Worm (Caenorhabditis elegans) whole organism, young adult: ENCODE measurements around the gene srx-74.

Source experiments
- B0019.2 ChIP-seq: fragments of 200-800 bp; sonication (Bioruptor generic); conservative IDR thresholded peaks from 2 replicates; pipeline ENCODE4 v1.3.6; 2022; ENCODE audit warnings: missing genetic modification reagents, missing genetic modification characterization, missing compliant biosample characterization
- F10E7.11 ChIP-seq: sonication (generic microtip); optimal IDR thresholded peaks from 2 replicates; lab custom pipeline; 2017; ENCODE audit warnings: mild to moderate bottlenecking, missing genetic modification characterization, moderate library complexity, missing compliant biosample characterization
- F23B12.7 ChIP-seq: sonication (generic microtip); optimal IDR thresholded peaks from 2 replicates; lab custom pipeline; 2017; ENCODE audit warnings: missing genetic modification characterization, mild to moderate bottlenecking, missing compliant biosample characterization, antibody characterized with exemption, moderate library complexity; ENCODE audit not compliant: insufficient read depth
- F33H1.4 ChIP-seq: fragments of 200-800 bp; sonication (Bioruptor generic); IDR thresholded peaks from 2 replicates; pipeline ENCODE4 v1.3.6; 2022; ENCODE audit warnings: missing genetic modification reagents, missing genetic modification characterization, missing compliant biosample characterization
- F37B4.10 ChIP-seq: fragments of 200-800 bp; sonication (Bioruptor generic); IDR thresholded peaks from 2 replicates; pipeline ENCODE4 v1.3.6; 2022; ENCODE audit warnings: missing genetic modification characterization, missing compliant biosample characterization
- F39B2.1 ChIP-seq: fragments of 200-800 bp; sonication (Bioruptor generic); IDR thresholded peaks from 2 replicates; pipeline ENCODE4 v1.3.6; 2022; ENCODE audit warnings: missing genetic modification reagents, missing genetic modification characterization, missing compliant biosample characterization
- F49E8.2 ChIP-seq: sonication (generic microtip); optimal IDR thresholded peaks from 3 replicates; lab custom pipeline; 2017; ENCODE audit warnings: missing genetic modification characterization, mild to moderate bottlenecking, missing compliant biosample characterization, antibody characterized with exemption, moderate library complexity; ENCODE audit not compliant: insufficient read depth
- F52B5.7 ChIP-seq: sonication (generic microtip); optimal IDR thresholded peaks from 2 replicates; lab custom pipeline; 2016; ENCODE audit warnings: mild to moderate bottlenecking, missing genetic modification characterization, missing compliant biosample characterization
- F55B11.4 ChIP-seq: sonication (generic microtip); optimal IDR thresholded peaks from 2 replicates; lab custom pipeline; 2016; ENCODE audit warnings: missing compliant biosample characterization, missing genetic modification characterization, borderline replicate concordance; ENCODE audit not compliant: insufficient read depth
- F57C9.4 ChIP-seq: sonication (generic microtip); optimal IDR thresholded peaks from 2 replicates; lab custom pipeline; 2017; ENCODE audit warnings: mild to moderate bottlenecking, missing genetic modification characterization, missing compliant biosample characterization
- K11D2.4 ChIP-seq: fragments of 200-800 bp; sonication (Bioruptor generic); IDR thresholded peaks from 2 replicates; pipeline ENCODE4 v1.3.6; 2022; ENCODE audit warnings: missing genetic modification reagents, missing genetic modification characterization, missing compliant biosample characterization
- T26A5.8 ChIP-seq: sonication (generic microtip); optimal IDR thresholded peaks from 2 replicates; lab custom pipeline; 2016; ENCODE audit warnings: missing genetic modification characterization, missing compliant biosample characterization
- Y53F4B.3 ChIP-seq: fragments of 200-800 bp; sonication (Bioruptor generic); IDR thresholded peaks from 2 replicates; pipeline ENCODE4 v1.3.6; 2022; ENCODE audit warnings: missing genetic modification reagents, missing genetic modification characterization, missing compliant biosample characterization
- ZK185.1 ChIP-seq: sonication (generic microtip); optimal IDR thresholded peaks from 2 replicates; lab custom pipeline; 2016; ENCODE audit warnings: mild to moderate bottlenecking, missing genetic modification characterization, missing compliant biosample characterization; ENCODE audit not compliant: poor library complexity, severe bottlenecking
- ama-1 ChIP-seq, 3 experiments: fragments of 150-350 bp in 1 of 3; sonication (generic microtip) in 2 of 3; optimal IDR thresholded peaks; 2 replicates each; lab custom pipeline; 2014 to 2018; ENCODE audit warnings: missing biosample characterization in 2 of 3, missing genetic modification characterization in 2 of 3, missing genetic modification reagents in 2 of 3
- aptf-3 ChIP-seq: fragments of 200-800 bp; sonication (Bioruptor generic); IDR thresholded peaks from 2 replicates; pipeline ENCODE4 v1.3.6; 2022; ENCODE audit warnings: missing genetic modification characterization, missing compliant biosample characterization
- attf-5 ChIP-seq: fragments of 200-800 bp; sonication (Bioruptor generic); optimal IDR thresholded peaks from 2 replicates; lab custom pipeline; 2018; ENCODE audit warnings: mild to moderate bottlenecking, missing genetic modification characterization, missing compliant biosample characterization
- bed-2 ChIP-seq: fragments of 200-800 bp; sonication (Bioruptor generic); IDR thresholded peaks from 2 replicates; pipeline ENCODE4 v1.3.6; 2022; ENCODE audit warnings: missing genetic modification reagents, missing genetic modification characterization, missing compliant biosample characterization
- ccch-3 ChIP-seq: fragments of 200-800 bp; sonication (Bioruptor generic); optimal IDR thresholded peaks from 2 replicates; lab custom pipeline; 2018; ENCODE audit warnings: mild to moderate bottlenecking, missing genetic modification characterization, missing compliant biosample characterization
- cebp-1 ChIP-seq, 2 experiments: fragments of 200-800 bp in 1 of 2; sonication (Bioruptor generic) in 1 of 2; sonication (generic microtip) in 1 of 2; IDR thresholded peaks in 1 of 2; optimal IDR thresholded peaks in 1 of 2; 2 replicates each; pipeline versions ENCODE4 v1.3.6 to Lab custom; 2017 to 2022; ENCODE audit warnings: missing compliant biosample characterization in 2 of 2, missing genetic modification characterization in 2 of 2, mild to moderate bottlenecking in 1 of 2, missing genetic modification reagents in 1 of 2, moderate library complexity in 1 of 2
- ceh-27 ChIP-seq: fragments of 200-800 bp; sonication (Bioruptor generic); optimal IDR thresholded peaks from 2 replicates; lab custom pipeline; 2018; ENCODE audit warnings: mild to moderate bottlenecking, missing genetic modification characterization, moderate library complexity, missing compliant biosample characterization
- ceh-40 ChIP-seq: fragments of 200-800 bp; sonication (Bioruptor generic); IDR thresholded peaks from 2 replicates; pipeline ENCODE4 v1.3.6; 2022; ENCODE audit warnings: missing genetic modification characterization, missing compliant biosample characterization
- ceh-79 ChIP-seq: sonication (generic microtip); optimal IDR thresholded peaks from 2 replicates; lab custom pipeline; 2017; ENCODE audit warnings: mild to moderate bottlenecking, missing genetic modification characterization, missing compliant biosample characterization
- die-1 ChIP-seq: sonication (generic microtip); optimal IDR thresholded peaks from 2 replicates; lab custom pipeline; 2016; ENCODE audit warnings: missing genotype, mild to moderate bottlenecking, missing genetic modification characterization, missing compliant biosample characterization
- dpff-1 ChIP-seq: sonication (generic microtip); optimal IDR thresholded peaks from 2 replicates; lab custom pipeline; 2017; ENCODE audit warnings: mild to moderate bottlenecking, missing genetic modification characterization, missing compliant biosample characterization
- dpl-1 ChIP-seq: fragments of 150-350 bp; optimal IDR thresholded peaks from 2 replicates; lab custom pipeline; 2014; ENCODE audit warnings: missing biosample characterization, missing genetic modification reagents, missing genetic modification characterization
- egl-18 ChIP-seq: fragments of 200-800 bp; sonication (Bioruptor generic); IDR thresholded peaks from 2 replicates; pipeline ENCODE4 v1.3.6; 2022; ENCODE audit warnings: missing genetic modification reagents, missing genetic modification characterization, missing compliant biosample characterization
- ets-4 ChIP-seq: fragments of 200-800 bp; sonication (Bioruptor generic); optimal IDR thresholded peaks from 2 replicates; lab custom pipeline; 2018; ENCODE audit warnings: mild to moderate bottlenecking, missing genetic modification characterization, missing compliant biosample characterization
- fkh-3 ChIP-seq: sonication (generic microtip); optimal IDR thresholded peaks from 2 replicates; lab custom pipeline; 2016; ENCODE audit warnings: mild to moderate bottlenecking, missing genetic modification characterization, missing compliant biosample characterization
- gei-17 ChIP-seq: fragments of 200-800 bp; sonication (Bioruptor generic); optimal IDR thresholded peaks from 2 replicates; lab custom pipeline; 2018; ENCODE audit warnings: mild to moderate bottlenecking, missing genetic modification characterization, missing compliant biosample characterization
- let-607 ChIP-seq, 2 experiments: fragments of 200-800 bp in 1 of 2; sonication (Bioruptor generic) in 1 of 2; sonication (generic microtip) in 1 of 2; optimal IDR thresholded peaks; 2 replicates each; lab custom pipeline; 2016 to 2018; ENCODE audit warnings: mild to moderate bottlenecking in 2 of 2, missing compliant biosample characterization in 2 of 2, missing genetic modification characterization in 2 of 2, moderate library complexity in 2 of 2, missing genotype in 1 of 2
- lin-35 ChIP-seq, 3 experiments: fragments of 150-350 bp in 2 of 3; sonication (generic microtip) in 1 of 3; optimal IDR thresholded peaks; 2 replicates each; lab custom pipeline; 2014 to 2018; ENCODE audit warnings: missing biosample characterization in 3 of 3, missing genetic modification characterization in 3 of 3, missing genetic modification reagents in 3 of 3
- lin-54 ChIP-seq: fragments of 200-800 bp; sonication (Bioruptor generic); optimal IDR thresholded peaks from 2 replicates; lab custom pipeline; 2018; ENCODE audit warnings: mild to moderate bottlenecking, missing genetic modification characterization, missing compliant biosample characterization
- madf-6 ChIP-seq: fragments of 200-800 bp; sonication (Bioruptor generic); IDR thresholded peaks from 2 replicates; pipeline ENCODE4 v1.3.6; 2022; ENCODE audit warnings: missing genetic modification reagents, missing genetic modification characterization, missing compliant biosample characterization
- madf-8 ChIP-seq: fragments of 200-800 bp; sonication (Bioruptor generic); conservative IDR thresholded peaks from 2 replicates; pipeline ENCODE4 v1.3.6; 2022; ENCODE audit warnings: missing genetic modification reagents, missing genetic modification characterization, missing compliant biosample characterization
- mxl-1 ChIP-seq: sonication (generic microtip); optimal IDR thresholded peaks from 2 replicates; lab custom pipeline; 2016; ENCODE audit warnings: missing genetic modification characterization, missing compliant biosample characterization
- nfyb-1 ChIP-seq: fragments of 200-800 bp; sonication (Bioruptor generic); IDR thresholded peaks from 2 replicates; pipeline ENCODE4 v1.3.6; 2022; ENCODE audit warnings: missing genetic modification reagents, missing genetic modification characterization, missing compliant biosample characterization
- nhr-120 ChIP-seq: fragments of 200-800 bp; sonication (Bioruptor generic); IDR thresholded peaks from 2 replicates; pipeline ENCODE4 v1.3.6; 2022; ENCODE audit warnings: missing genetic modification characterization, missing compliant biosample characterization
- nhr-27 ChIP-seq: fragments of 200-800 bp; sonication (Bioruptor generic); optimal IDR thresholded peaks from 2 replicates; lab custom pipeline; 2018; ENCODE audit warnings: mild to moderate bottlenecking, missing genetic modification characterization, moderate library complexity, missing compliant biosample characterization
- rpc-1 ChIP-seq, 2 experiments: fragments of 150-350 bp in 1 of 2; sonication (generic microtip) in 1 of 2; optimal IDR thresholded peaks; 2 replicates each; lab custom pipeline; 2014 to 2018; ENCODE audit warnings: missing biosample characterization in 1 of 2, missing genetic modification characterization in 1 of 2, missing genetic modification reagents in 1 of 2, missing genotype in 1 of 2
- sdz-38 ChIP-seq: sonication (generic microtip); optimal IDR thresholded peaks from 2 replicates; lab custom pipeline; 2016; ENCODE audit warnings: missing genotype, missing genetic modification characterization, missing compliant biosample characterization
- sea-2 ChIP-seq: fragments of 200-800 bp; sonication (Bioruptor generic); IDR thresholded peaks from 2 replicates; pipeline ENCODE4 v1.3.6; 2022; ENCODE audit warnings: missing genetic modification characterization, missing compliant biosample characterization
- snpc-3.4 ChIP-seq: sonication (generic microtip); optimal IDR thresholded peaks from 2 replicates; lab custom pipeline; 2017; ENCODE audit warnings: missing genetic modification characterization, mild to moderate bottlenecking, missing compliant biosample characterization, antibody characterized with exemption, moderate library complexity, missing genotype, missing genetic modification reagents
- tbx-9 ChIP-seq: sonication (generic microtip); optimal IDR thresholded peaks from 2 replicates; lab custom pipeline; 2016; ENCODE audit warnings: borderline replicate concordance, missing genetic modification characterization, inconsistent platforms, missing compliant biosample characterization
- unc-130 ChIP-seq: sonication (generic microtip); optimal IDR thresholded peaks from 2 replicates; lab custom pipeline; 2016; ENCODE audit warnings: missing genetic modification reagents, missing genetic modification characterization, missing compliant biosample characterization
- ztf-25 ChIP-seq: fragments of 200-800 bp; sonication (Bioruptor generic); IDR thresholded peaks from 2 replicates; pipeline ENCODE4 v1.3.6; 2022; ENCODE audit warnings: missing genetic modification reagents, missing genetic modification characterization, missing compliant biosample characterization
- ztf-28 ChIP-seq: fragments of 200-800 bp; sonication (Bioruptor generic); IDR thresholded peaks from 2 replicates; pipeline ENCODE4 v1.3.6; 2022; ENCODE audit warnings: missing genetic modification reagents, missing genetic modification characterization, missing compliant biosample characterization
- ztf-3 ChIP-seq: fragments of 200-800 bp; sonication (Bioruptor generic); optimal IDR thresholded peaks from 2 replicates; lab custom pipeline; 2018; ENCODE audit warnings: mild to moderate bottlenecking, missing genetic modification characterization, missing compliant biosample characterization

srx-74 gene

ce11 chrV:4689234-4689633 lies 26.9 kb upstream of the srx-74 start, which contains the start of gene K03B4.1 (continued):
- no peak for TF ChIP-seq F37B4.10 (GFP tag; lab: Robert Waterston, UW)
- no peak for TF ChIP-seq fkh-3
- no peak for TF ChIP-seq ceh-27 (GFP tag; lab: Kevin White, UChicago)
- no peak for TF ChIP-seq unc-130 (GFP tag; lab: Kevin White, UChicago)
- TF ChIP-seq nhr-27 (tag; lab: Kevin White, UChicago), result no peak
- peak; percentile 14 for TF ChIP-seq die-1 (tag; lab: Kevin White, UChicago)
- TF ChIP-seq bed-2, result no peak
- TF ChIP-seq snpc-3.4 (tag; lab: Kevin White, UChicago), result no peak
- no peak for TF ChIP-seq ZK185.1
- no peak for TF ChIP-seq ztf-28
- no peak for TF ChIP-seq sdz-38 (tag; lab: Kevin White, UChicago)
- TF ChIP-seq F57C9.4 (tag; lab: Kevin White, UChicago), result no peak
- TF ChIP-seq aptf-3 (GFP tag; lab: Robert Waterston, UW), result no peak
- TF ChIP-seq lin-54 (GFP tag; lab: Kevin White, UChicago), result no peak
- no peak for TF ChIP-seq dpff-1 (tag; lab: Kevin White, UChicago)
- TF ChIP-seq F52B5.7, result peak; percentile 29
- no peak for TF ChIP-seq F23B12.7 (tag; lab: Kevin White, UChicago)
- TF ChIP-seq F39B2.1, result no peak
- TF ChIP-seq lin-35 (GFP tag; optimal IDR thresholded peaks at IDR 0.05; lab: Kevin White, UChicago), result no peak
- TF ChIP-seq K11D2.4 (GFP tag; lab: Robert Waterston, UW), result no peak
- TF ChIP-seq ccch-3 (GFP tag; lab: Kevin White, UChicago), result no peak
- TF ChIP-seq Y53F4B.3 (GFP tag; lab: Robert Waterston, UW), result no peak
- TF ChIP-seq F55B11.4 (tag; lab: Kevin White, UChicago), result no peak
- TF ChIP-seq egl-18 (GFP tag; lab: Robert Waterston, UW), result no peak
- TF ChIP-seq nhr-120 (GFP tag; lab: Robert Waterston, UW), result no peak
- TF ChIP-seq ztf-25, result no peak
- TF ChIP-seq attf-5, result no peak
- TF ChIP-seq ets-4 (GFP tag; lab: Kevin White, UChicago), result no peak
- TF ChIP-seq F10E7.11, result no peak
- TF ChIP-seq madf-6 (GFP tag; lab: Robert Waterston, UW), result peak; percentile 40
- no peak for TF ChIP-seq ama-1 (optimal IDR thresholded peaks at IDR 0.05; lab: Kevin White, UChicago)
- no peak for TF ChIP-seq ama-1 (GFP tag; optimal IDR thresholded peaks at IDR 0.05; lab: Kevin White, UChicago)
- TF ChIP-seq gei-17 (GFP tag; lab: Kevin White, UChicago), result no peak
- TF ChIP-seq rpc-1 (optimal IDR thresholded peaks at IDR 0.05; lab: Kevin White, UChicago), result no peak
- TF ChIP-seq rpc-1 (tag; optimal IDR thresholded peaks at IDR 0.05; lab: Kevin White, UChicago), result no peak
- TF ChIP-seq tbx-9, result no peak
- TF ChIP-seq sea-2 (GFP tag; lab: Robert Waterston, UW), result no peak
- TF ChIP-seq let-607 (tag; optimal IDR thresholded peaks at IDR 0.05; lab: Kevin White, UChicago), result no peak
- no peak for TF ChIP-seq madf-8 (GFP tag; lab: Robert Waterston, UW)
- no peak for TF ChIP-seq B0019.2 (GFP tag; lab: Robert Waterston, UW)
- no peak for TF ChIP-seq cebp-1 (GFP tag; IDR thresholded peaks at IDR 0.05; lab: Robert Waterston, UW)
- TF ChIP-seq cebp-1 (tag; optimal IDR thresholded peaks at IDR 0.05; lab: Kevin White, UChicago), result no peak
- TF ChIP-seq ztf-3 (GFP tag; lab: Kevin White, UChicago), result no peak
- no peak for TF ChIP-seq ceh-40
- no peak for TF ChIP-seq T26A5.8 (tag; lab: Kevin White, UChicago)
- TF ChIP-seq dpl-1, result no peak
- no peak for TF ChIP-seq F33H1.4 (GFP tag; lab: Robert Waterston, UW)
- peak; percentile 56; the same call in 1 of the 2 replicates for TF ChIP-seq nfyb-1 (GFP tag; lab: Robert Waterston, UW)
- no peak for TF ChIP-seq mxl-1 (tag; lab: Kevin White, UChicago)
- TF ChIP-seq F49E8.2, result no peak
- TF ChIP-seq ceh-79 (tag; lab: Kevin White, UChicago), result peak; percentile 46
